Fruit fly (Drosophila melanogaster): ENCODE results near the gene Pa1.

Pa1 gene

DNA sequence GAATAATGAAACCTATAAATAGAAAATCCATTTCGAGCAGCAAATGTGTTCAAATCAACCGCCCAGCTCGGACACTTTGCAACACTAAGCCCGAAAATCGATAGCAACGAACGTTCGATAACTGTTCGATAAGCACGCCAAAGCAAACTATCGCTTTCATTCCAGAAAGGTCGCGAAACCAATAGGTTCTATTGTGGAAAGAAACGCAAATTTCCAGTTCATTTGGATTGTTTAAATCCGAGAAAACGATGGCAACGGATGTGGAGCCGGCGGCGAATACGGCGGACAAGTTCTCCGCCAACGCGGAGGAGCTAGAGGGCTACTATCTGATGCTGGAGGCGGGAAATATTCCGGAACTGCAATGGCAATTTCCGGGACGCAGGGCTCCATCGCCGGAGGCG lies at the start of gene Pa1:
Pa1 (plus strand) TSS at position 156 of the 401 bp plus-strand sequence.
- TF ChIP-seq CG8119 (GFP tag; IDR thresholded peaks at IDR 0.05), result no peak
- TF ChIP-seq CG11294 (GFP tag; IDR thresholded peaks at IDR 0.05), result no peak
- TF ChIP-seq CG1621 (tag; optimal IDR thresholded peaks at IDR 0.05), result peak; percentile 49
- no peak for TF ChIP-seq Hr39 (GFP tag; optimal IDR thresholded peaks at IDR 0.05)
- TF ChIP-seq CG4318 (GFP tag; optimal IDR thresholded peaks at IDR 0.05), result no peak
- no peak for TF ChIP-seq fd59A (GFP tag; optimal IDR thresholded peaks at IDR 0.05)
- no peak for TF ChIP-seq cyc (GFP tag; optimal IDR thresholded peaks at IDR 0.05)
- TF ChIP-seq esn (GFP tag; optimal IDR thresholded peaks at IDR 0.05), result peak; percentile 7
- no peak for TF ChIP-seq Smox (GFP tag; optimal IDR thresholded peaks at IDR 0.05)
- TF ChIP-seq Sox14 (GFP tag; optimal IDR thresholded peaks at IDR 0.05), result no peak
- TF ChIP-seq CG6792 (GFP tag; optimal IDR thresholded peaks at IDR 0.05), result no peak
- no peak for TF ChIP-seq Hr38 (GFP tag; optimal IDR thresholded peaks at IDR 0.05)
- no peak for TF ChIP-seq Met (GFP tag; optimal IDR thresholded peaks at IDR 0.05)
- TF ChIP-seq ss (GFP tag; optimal IDR thresholded peaks at IDR 0.05), result no peak
- no peak for TF ChIP-seq CG8632 (GFP tag; optimal IDR thresholded peaks at IDR 0.05)
- TF ChIP-seq net (GFP tag; optimal IDR thresholded peaks at IDR 0.05), result no peak

DNA sequence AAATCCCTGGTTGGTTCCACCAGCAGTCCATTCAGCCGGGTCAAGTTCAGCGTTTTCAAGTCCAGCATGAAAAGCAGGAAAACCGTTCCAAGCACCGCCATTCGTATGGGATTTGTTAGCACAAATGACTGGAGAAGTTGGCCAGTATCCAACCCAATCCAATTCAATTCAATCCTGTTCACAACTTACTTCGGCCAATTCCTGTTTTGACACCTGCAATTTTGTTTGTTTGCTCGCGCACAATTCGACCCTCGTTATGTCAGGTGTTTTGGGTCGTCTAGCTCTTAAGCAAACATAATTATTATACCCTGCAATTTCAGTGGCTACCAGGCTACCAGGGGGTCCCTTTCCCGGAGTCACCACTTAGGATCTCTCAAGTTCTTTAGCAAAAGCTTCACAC lies 47.9 kb upstream of the Pa1 start, which contains the start of gene Ir10a:
Ir10a (minus strand) TSS at position 101 of the 400 bp plus-strand sequence.
- TF ChIP-seq CG16779 (tag; optimal IDR thresholded peaks at IDR 0.05) (no peak), Hr4 (GFP tag; optimal IDR thresholded peaks at IDR 0.05) (no peak), dsx (GFP tag; optimal IDR thresholded peaks at IDR 0.05; ENCODE audit: poor library complexity, severe bottlenecking) (no peak), CG8319 (GFP tag; optimal IDR thresholded peaks at IDR 0.05) (no peak), CG31627 (GFP tag; optimal IDR thresholded peaks at IDR 0.05) (no peak), CG6808 (GFP tag; optimal IDR thresholded peaks at IDR 0.05) (no peak), ss (GFP tag; optimal IDR thresholded peaks at IDR 0.05) (no peak), vri (GFP tag; optimal IDR thresholded peaks at IDR 0.05) (no peak), Hr39 (GFP tag; optimal IDR thresholded peaks at IDR 0.05) (no peak), Smox (GFP tag; optimal IDR thresholded peaks at IDR 0.05) (no peak), CG7368 (GFP tag; optimal IDR thresholded peaks at IDR 0.05) (no peak), Eip75B (GFP tag; optimal IDR thresholded peaks at IDR 0.05) (no peak), Hr38 (GFP tag; optimal IDR thresholded peaks at IDR 0.05) (no peak), CG32006 (GFP tag; optimal IDR thresholded peaks at IDR 0.05) (no peak), Met (GFP tag; optimal IDR thresholded peaks at IDR 0.05) (no peak), pdm3 (GFP tag; optimal IDR thresholded peaks at IDR 0.05) (no peak)

dm6 chrX:11319916-11320315 lies 39.1 kb upstream of the Pa1 start:
- TF ChIP-seq Ets96B (tag; optimal IDR thresholded peaks at IDR 0.05) (no peak), spab (GFP tag; optimal IDR thresholded peaks at IDR 0.05) (no peak), vri (GFP tag; optimal IDR thresholded peaks at IDR 0.05) (no peak), CG1621 (tag; optimal IDR thresholded peaks at IDR 0.05) (no peak), Eip78C (GFP tag) (no peak)

DNA sequence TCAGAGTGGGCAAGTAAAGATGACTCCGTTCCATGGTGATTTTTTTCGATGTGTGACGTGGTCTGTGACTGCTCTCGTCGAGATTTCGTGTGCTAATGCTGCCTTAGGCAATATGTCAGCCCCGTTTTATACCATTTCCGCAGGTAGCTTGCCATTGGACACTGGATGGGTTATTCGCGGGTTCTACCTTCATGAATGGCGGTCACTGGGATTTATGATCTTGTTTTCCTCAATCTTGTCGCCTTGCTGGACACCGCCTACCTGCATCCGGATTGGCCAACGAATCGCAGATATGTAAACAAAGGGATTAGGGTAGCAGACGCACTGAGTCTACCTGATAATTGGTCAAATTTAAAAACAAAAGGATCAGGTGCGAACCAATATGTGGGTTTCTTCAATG lies 36.8 kb upstream of the Pa1 start, which contains the start of gene sisA:
sisA (minus strand) TSS at position 101 of the 400 bp plus-strand sequence.
- TF ChIP-seq Gug (GFP tag; IDR thresholded peaks at IDR 0.05) (no peak), Blimp-1 (GFP tag; optimal IDR thresholded peaks at IDR 0.05) (no peak), CG6854 (GFP tag; optimal IDR thresholded peaks at IDR 0.05) (no peak), Ets21C (GFP tag; optimal IDR thresholded peaks at IDR 0.05) (no peak), esn (GFP tag; optimal IDR thresholded peaks at IDR 0.05) (no peak), spab (GFP tag; optimal IDR thresholded peaks at IDR 0.05) (no peak), CG10669 (GFP tag; optimal IDR thresholded peaks at IDR 0.05) (no peak), CG34406 (GFP tag; optimal IDR thresholded peaks at IDR 0.05) (no peak), Eip75B (GFP tag; optimal IDR thresholded peaks at IDR 0.05) (no peak), Sox15 (GFP tag; optimal IDR thresholded peaks at IDR 0.05) (no peak), CG11902 (GFP tag; optimal IDR thresholded peaks at IDR 0.05) (no peak), CG7368 (GFP tag; optimal IDR thresholded peaks at IDR 0.05) (no peak), salr (GFP tag; optimal IDR thresholded peaks at IDR 0.05) (no peak), CG8319 (GFP tag; optimal IDR thresholded peaks at IDR 0.05) (no peak), CG6792 (GFP tag; optimal IDR thresholded peaks at IDR 0.05) (no peak), OdsH (GFP tag; optimal IDR thresholded peaks at IDR 0.05) (no peak), CG8119 (GFP tag; IDR thresholded peaks at IDR 0.05) (no peak)
